Worm (Caenorhabditis elegans): ENCODE results near the gene pgp-13.

ce11 chrX:12689869-12690268 lies 48.7 kb upstream of the pgp-13 start:
- TF ChIP-seq egl-27 (tag; optimal IDR thresholded peaks at IDR 0.05), result no peak
- no peak for TF ChIP-seq daf-12 (tag; optimal IDR thresholded peaks at IDR 0.05)
- TF ChIP-seq nhr-25 (tag; optimal IDR thresholded peaks at IDR 0.05), result no peak
- TF ChIP-seq nhr-23 (tag; optimal IDR thresholded peaks at IDR 0.05), result no peak
- TF ChIP-seq R02D3.7 (tag; optimal IDR thresholded peaks at IDR 0.05), result no peak
- TF ChIP-seq lsy-12 (tag; optimal IDR thresholded peaks at IDR 0.05), result no peak
- no peak for TF ChIP-seq unc-62 (GFP tag; optimal IDR thresholded peaks at IDR 0.05)

Data from whole organism, L3 larva.